Fruit fly (Drosophila melanogaster) ovary, adult (tissue): ENCODE results near the gene CG32533.

Experiments
- CG17801 ChIP-seq: fragments of 200-800 bp; optimal IDR thresholded peaks from 2 replicates; lab custom pipeline; 2019; ENCODE audit warnings: missing biosample characterization, mild to moderate bottlenecking, missing genetic modification characterization, moderate library complexity; ENCODE audit not compliant: partially characterized antibody

Gene CG32533

DNA sequence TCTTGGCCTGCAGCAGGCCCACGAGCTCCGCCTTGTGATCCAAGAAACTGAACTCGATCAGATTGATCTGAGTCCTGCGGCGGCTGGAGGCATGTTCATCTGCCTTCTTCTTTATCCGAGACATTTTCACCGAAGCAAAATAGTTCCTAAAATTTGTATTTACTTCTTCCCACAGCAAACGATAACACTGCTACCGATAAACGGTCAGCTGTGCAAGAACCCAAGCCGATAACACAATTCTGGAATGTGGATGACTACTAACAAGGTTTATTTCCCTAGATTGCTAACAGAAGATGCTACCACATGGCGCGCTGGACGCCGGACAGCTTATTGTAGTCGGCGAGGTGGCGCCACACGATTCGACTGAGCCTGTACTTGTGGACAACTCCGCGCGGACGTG is at the start of gene CG32533:
CG32533 (minus strand) TSS at position 278 of the 400 bp plus-strand sequence.
- no peak for TF ChIP-seq CG17801 (GFP tag; lab: Kevin White, UChicago)

DNA sequence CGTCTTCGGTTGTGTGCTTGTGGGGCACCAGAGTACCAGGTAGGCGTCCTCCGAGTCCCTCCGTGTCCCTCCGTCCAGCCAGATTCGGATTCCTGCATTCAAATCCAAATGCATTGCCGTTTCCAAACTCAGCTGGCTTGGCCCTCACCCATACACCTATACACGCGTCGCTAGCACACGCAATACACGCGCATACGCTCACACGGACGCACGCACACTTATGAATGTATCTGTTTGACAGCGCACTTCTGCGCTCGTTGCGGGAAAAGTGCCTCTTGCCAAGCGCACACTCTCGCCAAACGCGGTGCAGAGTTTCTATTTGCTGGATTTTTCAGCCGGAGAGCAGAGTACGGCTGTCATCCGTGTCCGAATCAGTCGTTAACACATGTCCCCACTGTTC is 43.4 kb upstream of the CG32533 start:
- no peak for TF ChIP-seq CG17801 (GFP tag; lab: Kevin White, UChicago)

DNA sequence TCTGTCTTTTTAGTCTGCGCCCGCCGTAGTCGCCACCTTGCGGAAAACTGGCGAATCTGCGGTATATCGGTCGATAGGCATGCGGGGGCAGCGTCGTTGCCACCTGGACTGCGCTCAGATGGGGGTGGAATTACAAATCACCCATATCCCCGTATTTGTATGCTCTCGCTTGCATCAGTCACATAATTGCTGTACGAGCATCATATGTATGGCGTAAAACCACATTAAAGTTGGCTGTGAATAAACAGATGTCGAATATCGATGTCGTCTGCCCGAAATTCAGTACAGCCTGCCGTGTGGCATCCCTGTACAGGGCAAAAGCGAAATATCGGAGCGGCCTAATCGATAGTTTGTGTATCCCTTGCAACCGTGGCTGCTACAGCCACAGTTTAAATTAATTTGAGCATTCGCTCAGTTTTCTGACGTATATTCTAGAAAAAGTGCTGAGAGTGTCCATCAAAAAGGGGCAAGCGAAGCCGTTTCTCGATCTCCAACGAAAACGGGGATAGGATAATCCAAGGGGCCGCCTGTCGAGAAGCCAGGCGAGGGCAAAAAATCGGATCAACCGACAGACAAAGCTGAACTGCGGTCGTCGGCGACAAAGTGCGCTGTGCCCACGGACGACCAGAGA is 42.7 kb upstream of the CG32533 start, which contains the start of the genes Idh3a and CoRest:
Idh3a (minus strand) TSS at position 58 of the 631 bp plus-strand sequence.
CoRest (plus strand) TSS at position 177 of the 631 bp plus-strand sequence.
- TF ChIP-seq CG17801 (GFP tag; lab: Kevin White, UChicago), result no peak

DNA sequence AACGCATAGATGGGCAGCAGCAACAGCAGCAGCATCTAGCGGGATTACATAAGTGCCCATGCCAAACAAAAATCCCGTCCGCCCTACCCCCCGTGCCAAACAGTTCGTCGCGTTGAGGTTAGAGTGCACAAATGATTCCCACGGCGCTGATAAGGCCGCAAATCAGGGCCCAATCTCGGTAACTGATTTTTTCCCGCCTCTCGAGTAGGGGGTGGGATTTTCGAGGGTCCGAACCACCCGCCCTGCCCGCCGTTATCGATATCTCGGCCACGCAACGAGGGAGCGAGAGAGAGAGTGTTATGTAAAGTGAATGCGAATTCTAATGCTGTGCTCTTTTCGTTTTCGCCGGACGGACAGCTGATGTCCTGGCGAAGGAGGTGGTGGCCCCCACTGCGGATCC is 41.7 kb upstream of the CG32533 start:
- no peak for TF ChIP-seq CG17801 (GFP tag; lab: Kevin White, UChicago)

DNA sequence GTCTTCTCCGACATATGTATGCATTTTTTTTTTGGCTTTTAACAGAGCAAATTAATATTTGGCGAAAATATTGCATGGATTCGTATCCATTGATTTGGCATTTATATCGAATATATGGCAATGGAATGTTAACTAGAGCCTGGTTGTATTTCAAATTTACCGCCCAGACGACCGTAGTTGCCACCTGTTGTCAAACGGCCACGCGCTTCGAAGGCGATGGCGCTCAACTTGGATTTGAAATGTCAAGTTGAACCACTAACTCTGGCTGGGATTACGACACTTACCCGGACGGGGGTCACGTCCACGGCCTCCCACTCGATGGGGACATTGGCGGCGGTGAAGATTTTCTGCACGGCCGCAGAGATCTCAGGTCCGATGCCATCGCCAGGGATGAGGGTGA is 41.2 kb upstream of the CG32533 start:
- no peak for TF ChIP-seq CG17801 (GFP tag; lab: Kevin White, UChicago)

DNA sequence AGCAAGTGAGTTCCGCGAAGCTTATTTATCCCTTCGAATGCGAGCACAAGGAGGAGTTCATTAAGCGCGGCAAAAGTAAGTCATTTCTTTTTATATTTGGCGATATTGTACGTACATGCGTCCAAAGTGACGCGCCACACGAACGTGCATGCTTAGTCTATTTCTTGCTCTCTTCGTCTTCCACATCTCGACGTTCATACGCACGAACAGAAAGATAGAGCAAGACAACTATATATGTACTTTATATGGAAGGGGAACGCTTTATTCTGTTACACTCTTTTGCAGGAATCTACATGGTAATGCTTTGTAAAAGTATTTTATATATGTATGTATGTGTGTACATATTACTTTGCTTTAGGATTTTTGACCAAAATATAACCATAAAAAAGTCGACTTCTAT is 31.0 kb upstream of the CG32533 start:
- no peak for TF ChIP-seq CG17801 (GFP tag; lab: Kevin White, UChicago)

DNA sequence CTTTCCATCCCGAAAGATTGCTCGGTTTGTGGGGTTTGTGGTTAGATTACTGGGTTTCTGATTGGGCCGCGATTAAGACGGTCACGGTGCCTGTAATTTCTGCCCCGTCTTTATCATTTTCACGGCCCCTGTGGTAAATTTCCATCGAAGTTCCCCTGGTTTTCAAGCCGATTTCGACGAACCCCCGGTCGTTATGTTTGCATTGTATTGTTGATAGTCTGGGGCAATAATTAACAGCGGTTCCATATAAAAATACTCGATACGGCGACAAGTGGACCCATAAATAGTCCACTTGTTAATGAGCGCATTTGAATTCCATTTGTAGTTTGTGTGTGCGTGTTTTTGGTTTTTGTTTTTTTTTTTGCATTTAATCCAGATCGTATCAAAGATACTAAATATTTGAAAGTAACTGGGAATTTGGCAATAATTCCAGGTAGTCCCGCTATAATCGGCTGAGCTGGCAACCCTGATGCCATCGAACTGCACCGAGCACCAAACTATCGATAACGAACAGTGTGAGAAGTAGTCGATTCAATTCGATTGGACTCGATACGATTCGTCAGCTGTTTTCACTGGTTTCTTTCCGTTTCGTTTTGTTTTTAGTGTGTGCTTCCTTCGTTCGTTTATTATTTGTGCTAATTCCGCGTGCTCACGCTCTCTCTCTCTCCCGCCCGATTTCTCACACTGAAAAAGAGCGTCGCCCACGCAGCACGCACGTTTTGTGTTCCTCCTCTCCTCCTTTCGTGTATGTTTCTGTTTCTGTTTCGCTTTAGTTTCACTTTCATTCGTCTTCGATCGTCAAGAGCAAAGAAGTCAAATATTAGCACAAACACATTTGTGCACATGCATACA is 26.3 kb upstream of the CG32533 start:
- TF ChIP-seq CG17801 (GFP tag; lab: Kevin White, UChicago), result peak; percentile 71

DNA sequence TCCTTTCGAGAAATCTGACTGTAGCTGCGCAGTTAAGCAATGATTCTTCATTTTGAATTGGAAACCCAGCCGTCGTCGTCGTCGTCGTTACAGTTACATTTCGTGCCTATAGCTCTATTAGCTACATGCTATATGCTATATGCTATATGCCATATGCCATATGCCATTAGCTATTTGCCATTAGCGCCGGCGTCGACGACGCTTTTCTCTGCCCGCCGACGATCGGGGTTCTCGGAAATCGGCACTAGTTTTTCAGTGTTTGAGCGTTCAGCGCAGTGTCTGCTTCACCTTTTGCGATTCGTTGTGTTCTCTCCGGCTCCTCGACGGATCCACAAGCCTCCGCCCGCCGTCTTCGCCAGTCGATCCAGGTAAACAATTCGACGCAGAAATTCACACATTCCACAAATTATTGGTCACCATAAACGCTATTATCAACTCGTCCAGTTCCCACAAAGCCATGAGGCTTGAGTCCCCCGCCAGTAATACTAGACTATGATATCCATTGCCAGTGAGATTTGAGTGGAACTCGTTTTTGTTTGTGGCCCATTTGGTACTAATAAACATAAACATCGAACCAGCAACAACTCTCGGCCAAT is 25.1 kb upstream of the CG32533 start:
- no peak for TF ChIP-seq CG17801 (GFP tag; lab: Kevin White, UChicago)

DNA sequence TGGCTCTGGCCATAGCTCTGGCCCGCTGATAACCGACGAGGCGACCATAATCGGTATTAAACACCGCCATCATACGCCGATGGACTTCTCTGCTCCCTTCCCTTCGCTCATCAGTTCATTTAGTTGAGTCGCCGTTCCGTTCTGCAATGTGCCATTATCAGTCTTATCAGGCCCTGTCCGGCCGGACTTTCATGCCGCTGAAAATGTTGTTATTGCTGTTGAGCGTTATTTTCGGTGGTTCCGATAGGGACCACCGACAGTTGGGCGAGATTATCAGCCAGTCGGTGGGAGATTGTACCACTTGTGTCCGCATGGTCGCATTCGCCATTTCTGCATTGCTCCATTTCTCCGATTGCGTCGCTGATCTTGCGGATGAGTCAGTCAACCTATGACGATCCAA is 22.1 kb upstream of the CG32533 start:
- TF ChIP-seq CG17801 (GFP tag; lab: Kevin White, UChicago), result no peak

DNA sequence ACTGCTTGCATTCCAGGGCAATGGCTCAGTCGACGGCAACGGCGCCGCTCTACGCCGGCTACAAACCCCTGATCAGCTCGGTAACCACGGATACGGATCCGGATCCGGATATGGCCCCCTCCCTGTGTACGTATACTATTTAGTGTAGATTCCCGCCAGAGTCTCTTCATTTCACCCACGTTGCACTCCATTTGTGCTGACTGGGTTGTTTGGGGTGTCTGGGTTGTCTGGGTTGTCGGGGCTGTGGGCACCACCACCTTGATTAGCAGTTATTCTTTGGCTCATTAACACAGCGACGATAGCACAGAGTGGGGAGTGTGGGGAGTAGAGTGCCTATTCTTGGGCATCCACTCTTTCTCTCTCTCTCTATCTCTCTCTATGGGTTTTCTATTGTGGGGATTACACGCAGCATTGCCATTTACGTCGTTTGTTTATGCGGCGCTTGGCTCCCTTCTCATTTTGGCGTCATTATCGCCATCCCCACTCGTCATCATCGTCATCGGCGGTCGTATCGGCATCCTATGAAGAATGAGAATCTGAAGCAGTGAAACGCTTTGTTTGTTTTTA is 19.6 kb upstream of the CG32533 start:
- no peak for TF ChIP-seq CG17801 (GFP tag; lab: Kevin White, UChicago)

DNA sequence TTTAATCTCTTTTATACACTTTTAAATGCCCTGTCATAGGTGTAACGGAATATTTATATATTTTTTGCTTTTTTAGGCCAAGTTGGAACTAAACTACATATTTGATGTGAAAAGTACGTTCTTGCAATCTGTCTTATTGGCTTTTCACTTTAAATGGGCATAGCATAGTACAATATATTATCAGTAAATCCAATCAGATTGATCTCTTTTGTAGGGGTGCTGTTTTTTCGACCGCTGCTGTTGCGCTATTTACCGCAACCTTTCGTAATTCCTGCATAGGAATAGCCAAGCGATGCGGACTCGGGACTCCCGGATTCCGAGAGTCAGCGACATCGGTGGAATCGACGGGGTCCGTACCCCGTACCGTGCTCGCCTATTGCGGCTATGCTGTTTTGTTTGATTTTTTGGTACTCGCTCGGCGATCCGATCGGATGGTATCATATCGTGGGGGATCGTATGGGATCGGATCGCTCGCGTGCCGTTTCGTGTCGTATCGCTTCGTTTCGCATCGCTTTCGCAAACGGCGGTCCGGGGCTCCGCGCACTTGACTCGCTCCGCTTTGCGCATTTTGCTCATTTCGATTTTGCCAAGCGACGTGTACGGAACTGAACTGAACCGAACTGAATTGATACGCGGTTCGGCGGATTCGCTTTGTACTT is 18.7 kb upstream of the CG32533 start:
- TF ChIP-seq CG17801 (GFP tag; lab: Kevin White, UChicago), result peak; percentile 60

DNA sequence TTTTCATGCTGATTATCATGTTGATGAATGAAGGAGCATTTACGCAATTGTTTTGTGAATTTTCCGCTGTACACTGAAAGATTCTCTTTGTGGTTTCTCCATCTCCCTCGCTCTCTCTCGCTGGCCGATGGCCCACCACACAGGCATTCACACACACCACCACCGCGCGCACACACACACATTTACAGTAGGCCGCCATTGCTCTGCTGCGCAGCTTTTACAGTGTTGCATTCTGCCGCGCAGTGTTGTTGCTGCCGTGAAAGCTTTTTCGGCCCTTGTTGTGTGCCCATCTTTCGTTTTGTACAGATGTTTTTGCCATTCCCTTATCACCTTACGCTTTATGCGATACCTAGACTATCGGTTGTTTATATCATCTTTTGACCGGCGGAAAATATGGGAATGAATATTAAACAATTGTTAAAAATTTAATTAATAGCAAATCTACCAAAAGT is 17.6 kb upstream of the CG32533 start:
- no peak for TF ChIP-seq CG17801 (GFP tag; lab: Kevin White, UChicago)

DNA sequence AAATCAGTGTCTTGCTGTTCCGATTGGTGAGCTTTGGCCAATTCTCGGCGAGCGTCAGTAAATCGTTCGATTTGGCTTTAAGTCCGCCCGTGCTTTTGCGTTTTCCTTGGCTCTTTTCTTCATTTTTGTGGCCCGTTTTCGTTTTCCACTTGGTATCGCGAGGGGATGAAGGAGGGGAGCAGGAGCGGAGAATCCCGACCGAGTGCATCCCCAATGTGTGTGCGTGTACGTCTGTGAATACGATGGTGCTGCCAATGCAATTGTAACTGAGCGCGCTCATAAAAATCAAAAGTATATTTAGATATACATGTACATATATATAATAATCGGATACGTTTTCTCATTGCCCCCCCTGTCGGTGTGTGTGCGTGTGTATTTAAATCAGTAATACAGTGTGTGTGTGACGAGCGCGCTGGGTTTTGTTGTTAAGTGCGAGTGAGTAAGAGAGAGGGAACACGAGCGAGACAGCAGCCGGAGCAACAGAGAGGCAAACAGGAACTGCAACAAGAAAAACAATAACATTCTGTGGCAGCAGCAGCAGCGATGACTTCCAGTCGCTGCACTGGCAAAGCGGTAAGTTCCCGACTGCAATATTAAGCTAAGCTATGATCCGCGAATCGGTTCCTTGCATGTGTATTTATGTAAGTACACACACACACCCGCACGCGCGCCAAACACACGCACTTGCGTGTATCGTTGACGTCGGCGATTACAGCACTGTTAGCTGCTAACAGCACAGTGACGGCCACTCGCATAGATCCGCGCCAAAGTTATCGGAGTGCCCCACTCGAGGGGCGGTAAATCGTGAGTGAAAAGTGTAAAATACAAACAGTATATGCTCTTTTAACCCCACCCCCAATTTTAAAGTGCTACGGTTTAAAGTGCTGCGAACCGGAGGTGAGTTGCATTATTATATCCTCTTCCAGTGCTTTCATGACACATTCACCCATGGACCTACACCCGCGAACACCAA is 16.7 kb upstream of the CG32533 start:
- no peak for TF ChIP-seq CG17801 (GFP tag; lab: Kevin White, UChicago)
